Fruit fly (Drosophila melanogaster) whole organism, embryonic: ENCODE results near the gene CG14054.

ENCODE experiments used
- Abd-B ChIP-seq: fragments of 200-800 bp; sonication (Bioruptor generic); optimal IDR thresholded peaks from 2 replicates; lab custom pipeline; 2018; ENCODE audit warnings: missing biosample characterization, mild to moderate bottlenecking, missing genetic modification characterization, moderate library complexity
- Adf1 ChIP-seq: fragments of 200-800 bp; sonication (Bioruptor generic); IDR thresholded peaks from 2 replicates; pipeline ENCODE4 v1.3.6; 2022; ENCODE audit warnings: missing biosample characterization, missing genetic modification characterization
- Antp ChIP-seq: fragments of 200-800 bp; sonication (Bioruptor generic); optimal IDR thresholded peaks from 3 replicates; lab custom pipeline; 2016; ENCODE audit warnings: missing biosample characterization, missing genetic modification characterization
- CG10654 ChIP-seq: fragments of 200-800 bp; sonication (Bioruptor generic); optimal IDR thresholded peaks from 2 replicates; lab custom pipeline; 2016; ENCODE audit warnings: missing biosample characterization, missing genetic modification characterization
- CG11695 ChIP-seq: fragments of 200-800 bp; sonication (Bioruptor generic); IDR thresholded peaks from 3 replicates; pipeline ENCODE4 v1.3.6; 2022; ENCODE audit warnings: missing biosample characterization, missing genetic modification characterization
- CG12071 ChIP-seq: fragments of 200-800 bp; sonication (Bioruptor generic); optimal IDR thresholded peaks from 3 replicates; lab custom pipeline; 2018; ENCODE audit warnings: missing biosample characterization, mild to moderate bottlenecking, missing genetic modification characterization
- CG14860 ChIP-seq: fragments of 200-800 bp; sonication (Bioruptor generic); IDR thresholded peaks from 3 replicates; pipeline ENCODE4 v1.3.6; 2022; ENCODE audit warnings: missing biosample characterization, missing genetic modification characterization; ENCODE audit not compliant: partially characterized antibody
- CG17802 ChIP-seq: fragments of 200-800 bp; sonication (Bioruptor generic); optimal IDR thresholded peaks from 2 replicates; lab custom pipeline; 2018; ENCODE audit warnings: missing biosample characterization, mild to moderate bottlenecking, missing genetic modification characterization, moderate library complexity
- CG18619 ChIP-seq: fragments of 200-800 bp; sonication (Bioruptor generic); optimal IDR thresholded peaks from 3 replicates; lab custom pipeline; 2017; ENCODE audit warnings: missing biosample characterization, mild to moderate bottlenecking, missing genetic modification characterization
- CG2202 ChIP-seq: fragments of 200-800 bp; sonication (Bioruptor generic); optimal IDR thresholded peaks from 2 replicates; lab custom pipeline; 2018; ENCODE audit warnings: missing biosample characterization, mild to moderate bottlenecking, missing genetic modification characterization
- CG31365 ChIP-seq: fragments of 200-800 bp; sonication (Bioruptor generic); optimal IDR thresholded peaks from 2 replicates; lab custom pipeline; 2018; ENCODE audit warnings: missing biosample characterization, mild to moderate bottlenecking, missing genetic modification characterization
- CG31441 ChIP-seq: fragments of 200-800 bp; sonication (Bioruptor generic); IDR thresholded peaks from 2 replicates; pipeline ENCODE4 v1.3.6; 2022; ENCODE audit warnings: missing biosample characterization, missing genetic modification characterization
- CG3726 ChIP-seq: fragments of 200-800 bp; sonication (Bioruptor generic); IDR thresholded peaks from 3 replicates; pipeline ENCODE4, ENCODE4 v1.3.6; 2022; ENCODE audit warnings: missing biosample characterization, missing genetic modification characterization
- CG42726 ChIP-seq: fragments of 200-800 bp; sonication (Bioruptor generic); IDR thresholded peaks from 2 replicates; pipeline ENCODE4 v1.3.6; 2022; ENCODE audit warnings: missing biosample characterization, missing genetic modification characterization; ENCODE audit not compliant: partially characterized antibody
- CG4617 ChIP-seq: fragments of 200-800 bp; sonication (Bioruptor generic); optimal IDR thresholded peaks from 3 replicates; lab custom pipeline; 2016; ENCODE audit warnings: missing biosample characterization, missing genetic modification characterization, borderline replicate concordance
- CG4854 ChIP-seq: fragments of 200-800 bp; sonication (Bioruptor generic); optimal IDR thresholded peaks from 2 replicates; lab custom pipeline; 2016; ENCODE audit warnings: missing biosample characterization, missing genetic modification characterization, inconsistent platforms
- CG9932 ChIP-seq: fragments of 200-800 bp; sonication (Bioruptor generic); IDR thresholded peaks from 2 replicates; pipeline ENCODE4 v1.3.6; 2022; ENCODE audit warnings: missing biosample characterization, missing genetic modification characterization
- Camta ChIP-seq: fragments of 200-800 bp; sonication (Bioruptor generic); optimal IDR thresholded peaks from 2 replicates; lab custom pipeline; 2016; ENCODE audit warnings: missing biosample characterization, missing genetic modification characterization
- Jarid2 ChIP-seq: fragments of 200-800 bp; sonication (Bioruptor generic); optimal IDR thresholded peaks from 3 replicates; lab custom pipeline; 2017; ENCODE audit warnings: mild to moderate bottlenecking, missing biosample characterization, missing genetic modification reagents, missing genetic modification characterization
- MBD-R2 ChIP-seq: fragments of 200-800 bp; sonication (Bioruptor generic); IDR thresholded peaks from 2 replicates; pipeline ENCODE4 v1.3.6; 2022; ENCODE audit warnings: missing biosample characterization, missing genetic modification characterization
- Med ChIP-seq: fragments of 200-800 bp; sonication (Bioruptor generic); peaks from one replicate; lab custom pipeline; 2016; ENCODE audit warnings: missing biosample characterization, missing genetic modification characterization, mild to moderate bottlenecking, inconsistent platforms, moderate library complexity
- NFAT ChIP-seq: fragments of 200-800 bp; sonication (Bioruptor generic); IDR thresholded peaks from 2 replicates; pipeline ENCODE4 v1.3.6; 2022; ENCODE audit warnings: missing biosample characterization, missing genetic modification characterization
- Nf-YA ChIP-seq: fragments of 200-800 bp; sonication (Bioruptor generic); IDR thresholded peaks from 2 replicates; pipeline ENCODE4 v1.3.6; 2022; ENCODE audit warnings: missing biosample characterization, missing genetic modification characterization
- Nf-YC ChIP-seq: fragments of 200-800 bp; optimal IDR thresholded peaks from 3 replicates; lab custom pipeline; 2019; ENCODE audit warnings: missing biosample characterization, mild to moderate bottlenecking, missing genetic modification characterization, moderate library complexity
- Ravus ChIP-seq: fragments of 200-800 bp; sonication (Bioruptor generic); IDR thresholded peaks from 2 replicates; pipeline ENCODE4 v1.3.6; 2022; ENCODE audit warnings: missing biosample characterization, missing genetic modification characterization
- abd-A ChIP-seq: fragments of 200-800 bp; sonication (Bioruptor generic); optimal IDR thresholded peaks from 3 replicates; lab custom pipeline; 2019; ENCODE audit warnings: missing biosample characterization, mild to moderate bottlenecking, missing genetic modification characterization, moderate library complexity
- ash1 ChIP-seq: fragments of 200-800 bp; sonication (Bioruptor generic); optimal IDR thresholded peaks from 2 replicates; lab custom pipeline; 2018; ENCODE audit warnings: missing biosample characterization, mild to moderate bottlenecking, missing genetic modification characterization
- bab2 ChIP-seq: fragments of 200-800 bp; sonication (Bioruptor generic); optimal IDR thresholded peaks from 2 replicates; lab custom pipeline; 2016; ENCODE audit warnings: missing biosample characterization, missing genetic modification characterization
- chn ChIP-seq: fragments of 200-800 bp; sonication (Bioruptor generic); optimal IDR thresholded peaks from 2 replicates; lab custom pipeline; 2016; ENCODE audit warnings: missing biosample characterization, missing genetic modification characterization
- corto ChIP-seq: fragments of 200-800 bp; sonication (Bioruptor generic); optimal IDR thresholded peaks from 2 replicates; lab custom pipeline; 2016; ENCODE audit warnings: missing biosample characterization, mild to moderate bottlenecking, missing genetic modification characterization, moderate library complexity
- dati ChIP-seq: fragments of 200-800 bp; sonication (Bioruptor generic); IDR thresholded peaks from 2 replicates; pipeline ENCODE4 v1.3.6; 2022; ENCODE audit warnings: missing biosample characterization, missing genetic modification characterization
- dmrt99B ChIP-seq: fragments of 200-800 bp; sonication (Bioruptor generic); optimal IDR thresholded peaks from 2 replicates; lab custom pipeline; 2018; ENCODE audit warnings: missing biosample characterization, mild to moderate bottlenecking, missing genetic modification characterization, moderate library complexity
- ems ChIP-seq: fragments of 200-800 bp; sonication (Bioruptor generic); optimal IDR thresholded peaks from 3 replicates; lab custom pipeline; 2016; ENCODE audit warnings: missing biosample characterization, missing genetic modification characterization
- exex ChIP-seq: fragments of 200-800 bp; sonication (Bioruptor generic); optimal IDR thresholded peaks from 4 replicates; lab custom pipeline; 2018; ENCODE audit warnings: missing biosample characterization, mild to moderate bottlenecking, missing genetic modification characterization, moderate library complexity
- hb ChIP-seq: fragments of 200-800 bp; sonication (Bioruptor generic); IDR thresholded peaks from 3 replicates; pipeline ENCODE4 v1.3.6; 2022; ENCODE audit warnings: missing biosample characterization, missing genetic modification characterization; ENCODE audit not compliant: partially characterized antibody
- kah ChIP-seq: fragments of 200-800 bp; sonication (Bioruptor generic); optimal IDR thresholded peaks from 2 replicates; lab custom pipeline; 2018; ENCODE audit warnings: missing biosample characterization, mild to moderate bottlenecking, missing genetic modification characterization
- mam ChIP-seq: fragments of 200-800 bp; sonication (Bioruptor generic); optimal IDR thresholded peaks from 3 replicates; lab custom pipeline; 2016; ENCODE audit warnings: missing biosample characterization, missing genetic modification characterization
- onecut ChIP-seq: fragments of 200-800 bp; sonication (Bioruptor generic); IDR thresholded peaks from 2 replicates; pipeline ENCODE4 v1.3.6; 2022; ENCODE audit warnings: missing biosample characterization, missing genetic modification characterization
- pan ChIP-seq, 4 experiments: fragments of >200 bp in 3 of 4; fragments of 200-800 bp in 1 of 4; sonication (Bioruptor generic) in 1 of 4; optimal IDR thresholded peaks in 3 of 4; IDR thresholded peaks in 1 of 4; 2 replicates each; pipeline versions ENCODE4 v1.3.6 to Lab custom; 2017 to 2022; ENCODE audit warnings: missing biosample characterization in 2 of 4, missing genetic modification characterization in 2 of 4, mixed read lengths in 1 of 4
- pzg ChIP-seq: fragments of 200-800 bp; sonication (Bioruptor generic); optimal IDR thresholded peaks from 3 replicates; lab custom pipeline; 2018; ENCODE audit warnings: missing biosample characterization, mild to moderate bottlenecking, missing genetic modification characterization, moderate library complexity
- schlank ChIP-seq: fragments of 200-800 bp; sonication (Bioruptor generic); optimal IDR thresholded peaks from 2 replicates; lab custom pipeline; 2018; ENCODE audit warnings: missing biosample characterization, mild to moderate bottlenecking, missing genetic modification characterization
- sens ChIP-seq: fragments of 200-800 bp; sonication (Bioruptor generic); peaks from one replicate; lab custom pipeline; 2016; ENCODE audit warnings: missing biosample characterization, missing genetic modification characterization
- shn ChIP-seq: fragments of 200-800 bp; sonication (Bioruptor generic); optimal IDR thresholded peaks from 3 replicates; lab custom pipeline; 2016; ENCODE audit warnings: missing biosample characterization, missing genetic modification characterization
- sim ChIP-seq: fragments of 200-800 bp; sonication (Bioruptor generic); IDR thresholded peaks from 2 replicates; pipeline ENCODE4 v1.3.6; 2022; ENCODE audit warnings: missing biosample characterization, missing genetic modification characterization
- toy ChIP-seq: fragments of 200-800 bp; sonication (Bioruptor generic); IDR thresholded peaks from 2 replicates; pipeline ENCODE4 v1.3.6; 2022; ENCODE audit warnings: missing biosample characterization, missing genetic modification characterization
- unc-4 ChIP-seq: fragments of 200-800 bp; sonication (Bioruptor generic); IDR thresholded peaks from 2 replicates; pipeline ENCODE4 v1.3.6; 2022; ENCODE audit warnings: missing biosample characterization, missing genetic modification characterization; ENCODE audit not compliant: partially characterized antibody
- wdn ChIP-seq: fragments of 200-800 bp; sonication (Bioruptor generic); IDR thresholded peaks from 2 replicates; pipeline ENCODE4 v1.3.6; 2022; ENCODE audit warnings: missing biosample characterization, missing genetic modification characterization
- z ChIP-seq: fragments of 200-800 bp; sonication (Bioruptor generic); IDR thresholded peaks from 3 replicates; pipeline ENCODE4 v1.3.6; 2022; ENCODE audit warnings: missing biosample characterization, missing genetic modification characterization
- zfh1 ChIP-seq: fragments of 200-800 bp; sonication (Bioruptor generic); IDR thresholded peaks from 3 replicates; pipeline ENCODE4 v1.3.6; 2022; ENCODE audit warnings: missing biosample characterization, missing genetic modification characterization

The CG14054 gene

DNA sequence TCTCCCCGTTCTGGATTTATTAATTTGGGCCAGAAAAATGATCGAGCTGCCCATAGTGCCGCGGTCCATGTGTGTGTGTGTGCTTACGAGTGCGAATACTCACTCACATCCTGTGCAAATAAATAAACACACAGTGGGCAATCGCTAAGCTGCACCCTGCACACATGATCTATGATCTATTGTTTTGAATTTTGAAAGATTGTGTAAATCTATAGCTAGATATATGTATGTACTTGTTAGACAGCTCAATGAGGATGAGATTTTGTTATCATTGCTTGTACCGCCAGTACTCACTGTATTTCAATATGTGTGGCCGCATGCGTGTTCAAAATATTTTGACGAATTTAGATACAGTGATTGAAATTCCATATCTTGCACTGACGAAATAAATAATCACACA, 16.9 kb upstream of the CG14054 start (continued):
- TF ChIP-seq z (GFP tag; lab: Robert Waterston, UW) (no peak), CG10654 (GFP tag; lab: Kevin White, UChicago) (no peak), CG17802 (tag; lab: Kevin White, UChicago) (no peak), CG31365 (no peak), Camta (GFP tag; lab: Kevin White, UChicago) (no peak), CG11695 (GFP tag; lab: Robert Waterston, UW) (no peak), pan (optimal IDR thresholded peaks at IDR 0.05; lab: Kevin White, UChicago) (no peak), pan (GFP tag; optimal IDR thresholded peaks at IDR 0.05 in 1 of 2, IDR thresholded peaks at IDR 0.05 in 1 of 2) (peak in 1 of 2 experiments; percentile 59), Ravus (GFP tag; lab: Robert Waterston, UW) (peak; percentile 23), wdn (peak; percentile 61; the same call in 1 of the 2 replicates), Jarid2 (GFP tag; lab: Kevin White, UChicago) (no peak), CG14860 (no peak), Med (GFP tag; lab: Kevin White, UChicago) (peak; percentile 95), CG31441 (GFP tag; lab: Robert Waterston, UW) (no peak), toy (GFP tag; lab: Robert Waterston, UW) (peak; percentile 64; the same call in 1 of the 2 replicates), CG12071 (GFP tag; lab: Kevin White, UChicago) (peak; percentile 53), CG2202 (tag; lab: Kevin White, UChicago) (no peak), CG4854 (GFP tag; lab: Kevin White, UChicago) (peak; percentile 0), mam (peak; percentile 80), dati (GFP tag; lab: Robert Waterston, UW) (0 out of 2 replicates have a peak, but pooled peaks have one; percentile 20), unc-4 (GFP tag; lab: Robert Waterston, UW) (no peak), Nf-YC (tag; lab: Kevin White, UChicago) (no peak), Antp (peak; percentile 18)
- TF ChIP-seq, all 482 proteins: peak for 204

DNA sequence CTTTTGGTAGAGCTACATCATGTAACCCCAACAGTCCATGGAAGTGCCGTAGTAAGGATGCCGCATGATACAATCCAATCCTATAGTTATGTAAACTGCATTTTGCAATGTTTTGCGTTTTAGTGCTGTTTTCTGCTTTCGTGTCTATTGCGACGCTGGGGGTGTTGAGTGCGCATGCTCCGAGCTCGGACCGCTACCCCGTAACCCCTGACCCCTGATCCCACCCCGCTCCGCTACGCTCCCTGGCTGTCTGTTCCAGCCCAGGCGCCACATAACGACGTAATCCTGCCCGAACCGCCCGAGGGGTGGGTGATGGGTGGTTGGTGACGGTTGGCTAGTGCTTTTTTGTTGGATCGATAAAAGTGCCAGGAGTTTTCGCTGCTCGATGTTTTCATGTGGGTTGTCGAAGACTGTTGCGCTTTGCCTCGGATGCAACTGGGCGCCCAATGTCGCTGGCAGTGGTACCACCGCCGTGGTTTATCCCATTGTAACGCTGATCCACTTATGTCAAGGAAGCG, 15.7 kb upstream of the CG14054 start:
- TF ChIP-seq MBD-R2 (GFP tag; lab: Robert Waterston, UW), result no peak
- TF ChIP-seq Abd-B (GFP tag; lab: Kevin White, UChicago), result no peak
- TF ChIP-seq CG18619, result no peak
- no peak for TF ChIP-seq CG42726
- TF ChIP-seq exex (tag; lab: Kevin White, UChicago), result no peak
- no peak for TF ChIP-seq NFAT (GFP tag; lab: Robert Waterston, UW)
- TF ChIP-seq hb (GFP tag; lab: Robert Waterston, UW), result no peak
- TF ChIP-seq kah (GFP tag; lab: Kevin White, UChicago), result no peak
- TF ChIP-seq ems, result no peak
- peak; percentile 95 for TF ChIP-seq onecut (GFP tag; lab: Robert Waterston, UW)
- no peak for TF ChIP-seq chn
- TF ChIP-seq sim (GFP tag; lab: Robert Waterston, UW), result no peak
- TF ChIP-seq Adf1, result peak; percentile 9; the same call in 1 of the 2 replicates
- TF ChIP-seq bab2, result no peak
- no peak for TF ChIP-seq shn (GFP tag; lab: Kevin White, UChicago)
- no peak for TF ChIP-seq dmrt99B
- TF ChIP-seq Med (GFP tag; lab: Kevin White, UChicago), result peak; percentile 12
- TF ChIP-seq abd-A, result peak; percentile 59
- TF ChIP-seq zfh1 (GFP tag; lab: Robert Waterston, UW), result no peak
- TF ChIP-seq CG4854 (GFP tag; lab: Kevin White, UChicago), result no peak
- no peak for TF ChIP-seq CG9932 (GFP tag; lab: Robert Waterston, UW)
- no peak for TF ChIP-seq sens (GFP tag; lab: Kevin White, UChicago)
- no peak for TF ChIP-seq CG3726 (GFP tag; lab: Robert Waterston, UW)
- no peak for TF ChIP-seq Jarid2 (GFP tag; lab: Kevin White, UChicago)
- no peak for TF ChIP-seq corto (GFP tag; lab: Kevin White, UChicago)
- no peak for TF ChIP-seq CG4617 (GFP tag; lab: Kevin White, UChicago)
- no peak for TF ChIP-seq pzg (GFP tag; lab: Kevin White, UChicago)
- no peak for TF ChIP-seq ash1
- TF ChIP-seq Nf-YA (GFP tag; lab: Robert Waterston, UW), result no peak
- TF ChIP-seq schlank (tag; lab: Kevin White, UChicago), result no peak
